Worm (Caenorhabditis elegans): ENCODE measurements around the gene C06E4.1.

DNA sequence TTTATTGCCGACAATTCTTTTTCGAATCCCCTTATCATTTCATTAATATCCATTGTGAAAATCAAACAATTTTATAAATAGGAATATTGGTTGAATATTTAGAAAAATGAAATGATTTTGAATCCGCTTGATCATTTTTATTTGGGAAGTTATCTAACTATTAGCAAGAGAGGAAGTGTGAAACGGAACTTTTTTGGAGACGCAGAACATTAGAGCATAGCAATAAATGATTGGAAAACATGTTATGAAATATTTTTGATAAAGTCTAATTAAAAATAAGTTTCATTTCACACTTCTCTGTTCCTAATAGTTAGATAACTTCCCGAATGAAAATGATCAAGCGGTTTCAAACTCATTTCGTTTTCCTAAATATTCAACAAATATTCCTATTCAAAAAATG lies 4.4 kb downstream of the C06E4.1 start, which contains the start of gene F42C5.3:
- TF ChIP-seq unc-62 (GFP tag; optimal IDR thresholded peaks at IDR 0.05) (no peak), pha-4 (tag; optimal IDR thresholded peaks at IDR 0.05) (no peak), elt-3 (tag; optimal IDR thresholded peaks at IDR 0.05) (no peak), sem-2 (GFP tag; optimal IDR thresholded peaks at IDR 0.05) (no peak), snpc-4 (tag; optimal IDR thresholded peaks at IDR 0.05) (no peak)

All from whole organism, mixed stage, embryonic.